Fruit fly (Drosophila melanogaster) whole organism, pupa: ENCODE data around the gene CG8661.

Source experiments
- CG17806 ChIP-seq: fragments of 200-800 bp; sonication (Bioruptor generic); optimal IDR thresholded peaks from 2 replicates; lab custom pipeline; 2018; ENCODE audit warnings: missing biosample characterization, mild to moderate bottlenecking, missing genetic modification characterization, moderate library complexity
- CG32121 ChIP-seq: fragments of 200-800 bp; sonication (Bioruptor generic); IDR thresholded peaks from 2 replicates; pipeline ENCODE4 v1.3.6; 2022; ENCODE audit warnings: missing biosample characterization, missing genetic modification characterization
- EcR ChIP-seq: fragments of 200-800 bp; sonication (Bioruptor generic); optimal IDR thresholded peaks from 3 replicates; lab custom pipeline; 2019; ENCODE audit warnings: missing biosample characterization, missing genetic modification characterization, mild to moderate bottlenecking, moderate library complexity, missing genetic modification reagents
- Pif1A ChIP-seq: fragments of 200-800 bp; sonication (Bioruptor generic); optimal IDR thresholded peaks from 3 replicates; lab custom pipeline; 2016; ENCODE audit warnings: missing biosample characterization, missing genetic modification characterization
- rn ChIP-seq: fragments of 200-800 bp; sonication (Bioruptor generic); IDR thresholded peaks from 2 replicates; pipeline ENCODE4 v1.3.6; 2022; ENCODE audit warnings: missing biosample characterization, missing genetic modification characterization

DNA sequence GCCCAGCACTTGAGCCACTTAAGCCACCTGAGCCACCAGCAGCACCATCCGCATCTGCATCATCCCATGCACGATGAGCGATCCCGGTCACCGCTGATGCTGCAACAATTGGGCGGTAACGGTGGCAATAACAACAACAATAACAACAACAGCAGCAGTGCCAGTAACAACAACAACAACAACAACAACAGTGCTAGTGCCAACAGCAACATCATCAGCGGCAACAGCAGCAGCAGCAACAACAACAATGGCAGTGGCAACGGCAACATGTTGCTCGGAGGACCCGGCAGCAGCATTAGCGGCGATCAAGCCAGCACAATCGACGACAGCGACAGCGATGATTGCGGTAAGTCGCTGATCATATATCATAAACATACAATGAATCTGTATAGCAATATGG is 31.3 kb upstream of the CG8661 start:
- no peak for TF ChIP-seq EcR (GFP tag; lab: Kevin White, UChicago)
- TF ChIP-seq rn = no peak
- no peak for TF ChIP-seq Pif1A (GFP tag; lab: Kevin White, UChicago)
- TF ChIP-seq CG32121 (GFP tag; lab: Robert Waterston, UW) = no peak
- TF ChIP-seq CG17806 (tag; lab: Kevin White, UChicago) = no peak
